Fruit fly (Drosophila melanogaster): ENCODE measurements around the gene Acox3.

Gene Acox3

DNA sequence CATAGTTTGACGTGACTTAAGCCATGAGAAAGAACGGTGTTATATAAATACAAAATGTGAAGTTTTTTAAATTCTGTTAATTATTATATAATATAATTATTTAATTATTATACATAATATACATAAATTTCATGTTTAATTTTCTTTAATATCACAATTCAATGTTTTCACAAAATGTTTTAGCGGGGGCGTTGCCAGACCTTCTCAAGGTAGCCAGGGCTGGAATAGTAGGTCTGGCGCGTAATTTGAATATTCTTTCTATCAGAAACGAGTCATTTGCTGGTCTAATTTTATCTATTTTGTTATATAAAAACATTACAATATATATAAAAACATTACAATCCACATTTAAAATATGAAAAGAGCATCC, at the start of gene Acox3:
TSS of gene Acox3 (minus strand) at position 70 of the 370 bp plus-strand sequence.
- TF ChIP-seq lola (GFP tag; optimal IDR thresholded peaks at IDR 0.05): no peak
- TF ChIP-seq pan (optimal IDR thresholded peaks at IDR 0.05): no peak
- no peak for TF ChIP-seq GATAd (GFP tag; optimal IDR thresholded peaks at IDR 0.05)
- TF ChIP-seq Abd-B (GFP tag; optimal IDR thresholded peaks at IDR 0.05): no peak
- TF ChIP-seq OdsH (GFP tag; optimal IDR thresholded peaks at IDR 0.05): no peak
- TF ChIP-seq woc (GFP tag; optimal IDR thresholded peaks at IDR 0.05): no peak
- no peak for TF ChIP-seq Hr78 (GFP tag; optimal IDR thresholded peaks at IDR 0.05)
- no peak for TF ChIP-seq psq (GFP tag; optimal IDR thresholded peaks at IDR 0.05)
- TF ChIP-seq br (GFP tag; optimal IDR thresholded peaks at IDR 0.05): no peak
- no peak for TF ChIP-seq Hr83 (GFP tag; optimal IDR thresholded peaks at IDR 0.05; ENCODE audit: poor library complexity, severe bottlenecking)
- no peak for TF ChIP-seq Dif (GFP tag; optimal IDR thresholded peaks at IDR 0.05; ENCODE audit: partially characterized antibody)
- no peak for TF ChIP-seq ey (GFP tag; optimal IDR thresholded peaks at IDR 0.05)
- no peak for TF ChIP-seq rgr (GFP tag; optimal IDR thresholded peaks at IDR 0.05)
- TF ChIP-seq CG9705 (GFP tag; optimal IDR thresholded peaks at IDR 0.05): no peak
- no peak for TF ChIP-seq sv (GFP tag; optimal IDR thresholded peaks at IDR 0.05)
- no peak for TF ChIP-seq dmrt93B (GFP tag; optimal IDR thresholded peaks at IDR 0.05)
- no peak for TF ChIP-seq N (GFP tag; optimal IDR thresholded peaks at IDR 0.05)
- no peak for TF ChIP-seq usp (GFP tag; optimal IDR thresholded peaks at IDR 0.05)
- no peak for TF ChIP-seq Mio (GFP tag; optimal IDR thresholded peaks at IDR 0.05)

DNA sequence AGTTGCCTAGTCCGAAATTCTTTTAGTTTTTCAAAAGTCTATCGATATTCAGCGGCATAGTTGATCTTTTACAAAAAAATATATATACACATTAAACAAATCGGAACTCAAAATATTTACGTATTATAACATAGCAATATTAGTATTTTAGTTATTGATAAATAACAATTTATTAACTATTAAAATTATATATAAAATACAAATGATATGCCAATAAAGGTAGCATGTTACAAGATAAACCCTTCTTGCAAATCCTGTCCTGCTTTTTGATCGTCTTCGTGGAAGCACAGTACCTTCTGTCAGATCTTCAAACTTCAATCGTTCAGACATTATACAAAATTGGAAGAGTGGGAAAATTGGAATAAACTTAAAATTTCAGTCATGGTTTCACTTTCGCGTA, 48.5 kb upstream of the Acox3 start, which contains the start of gene CG9550:
TSS of gene CG9550 (plus strand) at position 301 of the 400 bp plus-strand sequence.
- TF ChIP-seq h (GFP tag; optimal IDR thresholded peaks at IDR 0.05) (no peak), Hr83 (GFP tag; optimal IDR thresholded peaks at IDR 0.05; ENCODE audit: poor library complexity, severe bottlenecking) (no peak), Dfd (GFP tag; optimal IDR thresholded peaks at IDR 0.05) (no peak), brk (GFP tag; optimal IDR thresholded peaks at IDR 0.05) (no peak), Abd-B (GFP tag; optimal IDR thresholded peaks at IDR 0.05) (no peak), CG9705 (GFP tag; optimal IDR thresholded peaks at IDR 0.05) (no peak), sv (GFP tag; optimal IDR thresholded peaks at IDR 0.05) (no peak), Dif (GFP tag; optimal IDR thresholded peaks at IDR 0.05; ENCODE audit: partially characterized antibody) (no peak), dmrt93B (GFP tag; optimal IDR thresholded peaks at IDR 0.05) (no peak), CG32264 (GFP tag; optimal IDR thresholded peaks at IDR 0.05) (no peak), CrebA (GFP tag; optimal IDR thresholded peaks at IDR 0.05; ENCODE audit: borderline replicate concordance) (no peak)

DNA sequence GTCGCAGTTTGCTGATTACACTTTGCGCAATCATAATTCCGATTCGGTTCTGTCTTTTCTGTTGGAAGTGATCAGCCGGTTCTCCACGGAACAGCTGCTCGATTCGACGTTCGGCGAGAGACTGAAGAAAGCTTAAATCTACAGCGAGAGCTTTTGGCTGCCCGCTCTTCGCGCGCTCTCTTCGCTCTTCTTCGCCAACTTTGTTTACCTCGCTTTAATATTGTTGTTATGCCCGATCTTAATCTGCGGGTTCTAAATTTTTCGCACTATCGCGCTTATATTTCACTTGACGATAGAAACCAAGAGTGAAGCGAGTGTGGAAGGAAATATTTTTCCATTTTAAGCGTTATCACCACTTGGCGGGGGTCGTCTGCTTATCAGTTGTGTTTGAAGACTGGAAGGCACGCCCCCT, 46.2 kb upstream of the Acox3 start, which contains the start of gene CG9547:
TSS of gene CG9547 (minus strand) at position 128 of the 412 bp plus-strand sequence.
- TF ChIP-seq dl (GFP tag; optimal IDR thresholded peaks at IDR 0.05; ENCODE audit: insufficient read depth in 1 of 2, partially characterized antibody in 2 of 2) (peak in 1 of 2 experiments; percentile 57), ey (GFP tag; optimal IDR thresholded peaks at IDR 0.05) (no peak), Vsx2 (GFP tag; optimal IDR thresholded peaks at IDR 0.05; ENCODE audit: partially characterized antibody) (no peak), foxo (GFP tag; optimal IDR thresholded peaks at IDR 0.05) (no peak), Dif (GFP tag; optimal IDR thresholded peaks at IDR 0.05; ENCODE audit: partially characterized antibody) (peak; percentile 69), Mio (GFP tag; optimal IDR thresholded peaks at IDR 0.05) (no peak), CG32264 (GFP tag; optimal IDR thresholded peaks at IDR 0.05) (no peak), jim (GFP tag; optimal IDR thresholded peaks at IDR 0.05) (no peak), usp (GFP tag; optimal IDR thresholded peaks at IDR 0.05) (no peak), Hr78 (GFP tag; optimal IDR thresholded peaks at IDR 0.05) (no peak), fru (GFP tag; optimal IDR thresholded peaks at IDR 0.05) (no peak), rgr (GFP tag; optimal IDR thresholded peaks at IDR 0.05) (peak; percentile 9), N (GFP tag; optimal IDR thresholded peaks at IDR 0.05) (no peak), Rel (GFP tag; optimal IDR thresholded peaks at IDR 0.05) (no peak), Rel (tag; optimal IDR thresholded peaks at IDR 0.05) (peak; percentile 37), HLH106 (tag; optimal IDR thresholded peaks at IDR 0.05) (no peak), Abd-B (GFP tag; optimal IDR thresholded peaks at IDR 0.05) (no peak), dmrt93B (GFP tag; optimal IDR thresholded peaks at IDR 0.05) (no peak), Hr83 (GFP tag; optimal IDR thresholded peaks at IDR 0.05; ENCODE audit: poor library complexity, severe bottlenecking) (no peak), Sp1 (GFP tag; optimal IDR thresholded peaks at IDR 0.05) (peak; percentile 41), sage (GFP tag; optimal IDR thresholded peaks at IDR 0.05) (no peak), GATAd (GFP tag; optimal IDR thresholded peaks at IDR 0.05) (no peak), h (GFP tag; optimal IDR thresholded peaks at IDR 0.05) (peak; percentile 3)

Data from whole organism, wandering third instar larva.